Worm (Caenorhabditis elegans): ENCODE results near the gene ZK637.4.
A peak's percentile ranks its signal among the peaks of the same experiment; 100 is the strongest.

Gene ZK637.4

DNA sequence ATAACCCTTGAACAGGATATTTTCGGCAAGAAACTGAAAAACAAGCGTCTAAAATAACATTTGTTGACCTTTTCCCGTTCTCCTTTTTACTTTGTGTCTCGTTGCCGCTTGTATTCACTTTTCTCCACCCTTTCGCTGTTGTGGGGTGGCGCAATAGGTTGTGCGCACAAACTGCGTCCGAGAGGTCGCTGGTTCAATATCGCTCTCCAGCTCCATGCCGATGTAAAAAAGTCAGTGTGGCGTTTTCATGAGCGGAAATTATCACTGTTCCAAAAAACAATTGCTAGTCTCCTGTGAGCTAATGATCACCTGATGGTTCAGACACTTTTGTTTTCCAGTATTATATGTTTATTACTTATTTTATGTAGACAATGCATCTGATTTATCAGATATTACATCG lies 44.0 kb downstream of the ZK637.4 start (continued):
- TF ChIP-seq lin-39 (tag; optimal IDR thresholded peaks at IDR 0.05): no peak
- TF ChIP-seq nhr-23 (tag; optimal IDR thresholded peaks at IDR 0.05): no peak
- TF ChIP-seq lin-13 (GFP tag; optimal IDR thresholded peaks at IDR 0.05): peak; percentile 66
- peak; percentile 63 to 70 for TF ChIP-seq lsy-2 (tag; optimal IDR thresholded peaks at IDR 0.05)
- peak; percentile 81 for TF ChIP-seq C34F6.9 (tag; optimal IDR thresholded peaks at IDR 0.05)
- TF ChIP-seq nhr-6 (tag; optimal IDR thresholded peaks at IDR 0.05): no peak
